Worm (Caenorhabditis elegans): ENCODE results near the gene C09G1.5.

C09G1.5 gene

ce11 chrX:15939759-15940334, 19.0 kb upstream of the C09G1.5 start (continued):
- TF ChIP-seq T20F7.1 (GFP tag; optimal IDR thresholded peaks at IDR 0.05) (no peak), ceh-20 (GFP tag; IDR thresholded peaks at IDR 0.05) (0 out of 2 replicates have a peak, but pooled peaks have one; percentile 46), Y48G9A.11 (GFP tag; IDR thresholded peaks at IDR 0.05) (no peak), pha-4 (GFP tag; IDR thresholded peaks at IDR 0.05) (no peak), pha-4 (tag; optimal IDR thresholded peaks at IDR 0.05) (no peak), Y5F2A.4 (GFP tag; optimal IDR thresholded peaks at IDR 0.05) (no peak), hlh-30 (tag; optimal IDR thresholded peaks at IDR 0.05; ENCODE audit: insufficient read depth) (peak; percentile 48)

ce11 chrX:15943709-15944108, 15.2 kb upstream of the C09G1.5 start, which contains the start of gene mec-5:
mec-5 (plus strand) TSS chrX:15944009.
- TF ChIP-seq madf-5 (GFP tag; IDR thresholded peaks at IDR 0.05) (no peak), hmg-1.1 (GFP tag; IDR thresholded peaks at IDR 0.05) (no peak), daf-19 (GFP tag; conservative IDR thresholded peaks at IDR 0.05) (no peak)

- TF ChIP-seq Y75B8A.6 (GFP tag; IDR thresholded peaks at IDR 0.05) (no peak), dmd-6 (GFP tag; IDR thresholded peaks at IDR 0.05) (peak; percentile 51), Y48G9A.11 (GFP tag; IDR thresholded peaks at IDR 0.05) (no peak), F44E2.7 (GFP tag; IDR thresholded peaks at IDR 0.05) (no peak), cey-2 (tag; optimal IDR thresholded peaks at IDR 0.05; ENCODE audit: borderline replicate concordance, insufficient read depth) (no peak), lin-13 (GFP tag; optimal IDR thresholded peaks at IDR 0.05) (no peak), zip-11 (GFP tag; IDR thresholded peaks at IDR 0.05) (no peak), mxl-2 (GFP tag; conservative IDR thresholded peaks at IDR 0.05) (no peak)
Measured at ce11 chrX:15944198-15944597, 14.7 kb upstream of the C09G1.5 start.

- no peak for TF ChIP-seq F37D6.2 (tag; optimal IDR thresholded peaks at IDR 0.05)
- TF ChIP-seq fkh-10 (GFP tag; optimal IDR thresholded peaks at IDR 0.05) = no peak
- no peak for TF ChIP-seq F44E2.7 (GFP tag; IDR thresholded peaks at IDR 0.05)
- TF ChIP-seq aha-1 (tag) = peak; percentile 51
- TF ChIP-seq lir-3 (tag; optimal IDR thresholded peaks at IDR 0.05) = no peak
- TF ChIP-seq nhr-28 (tag; optimal IDR thresholded peaks at IDR 0.05) = no peak
- no peak for TF ChIP-seq nhr-25 (tag; optimal IDR thresholded peaks at IDR 0.05; ENCODE audit: borderline replicate concordance, insufficient read depth)
- TF ChIP-seq lin-29 (GFP tag; IDR thresholded peaks at IDR 0.05) = no peak
- no peak for TF ChIP-seq daf-16 (GFP tag; optimal IDR thresholded peaks at IDR 0.05)
- TF ChIP-seq daf-16 (tag; optimal IDR thresholded peaks at IDR 0.05) = no peak
- TF ChIP-seq ceh-32 (tag; optimal IDR thresholded peaks at IDR 0.05; ENCODE audit: poor library complexity) = no peak
- TF ChIP-seq set-16 (GFP tag; IDR thresholded peaks at IDR 0.05) = peak; percentile 87
- no peak for TF ChIP-seq jun-1 (tag; optimal IDR thresholded peaks at IDR 0.05)
- TF ChIP-seq ztf-11 (tag; optimal IDR thresholded peaks at IDR 0.05) = no peak
Measured at ce11 chrX:15945806-15946205, 13.1 kb upstream of the C09G1.5 start.

- TF ChIP-seq fkh-10 (GFP tag; optimal IDR thresholded peaks at IDR 0.05) (no peak), aly-2 (tag; optimal IDR thresholded peaks at IDR 0.05) (no peak), nhr-28 (tag; optimal IDR thresholded peaks at IDR 0.05) (no peak), php-3 (GFP tag; IDR thresholded peaks at IDR 0.05) (no peak), unc-62 (GFP tag; optimal IDR thresholded peaks at IDR 0.05 in 1 of 2) (peak in 1 of 2 experiments; percentile 86), unc-62 (tag; optimal IDR thresholded peaks at IDR 0.05) (no peak), ztf-11 (tag; optimal IDR thresholded peaks at IDR 0.05) (no peak), zfp-3 (GFP tag; conservative IDR thresholded peaks at IDR 0.05) (no peak)
Measured at ce11 chrX:15951194-15951593, 7.7 kb upstream of the C09G1.5 start, which contains the start of gene col-186. col-186 (plus strand) TSS chrX:15951494.
